Worm (Caenorhabditis elegans) whole organism, L4 larva: Measurements from ENCODE around the gene pcp-4.

ENCODE experiments used
- D1046.2 ChIP-seq: fragments of 200-800 bp; sonication (Bioruptor generic); IDR thresholded peaks from 2 replicates; pipeline ENCODE4 v1.3.6; 2022; ENCODE audit warnings: missing genetic modification characterization, missing compliant biosample characterization
- F10B5.3 ChIP-seq: sonication (generic microtip); optimal IDR thresholded peaks from 2 replicates; lab custom pipeline; 2016; ENCODE audit warnings: mild to moderate bottlenecking, missing genetic modification characterization, missing compliant biosample characterization
- F37D6.2 ChIP-seq: sonication (generic microtip); optimal IDR thresholded peaks from 2 replicates; lab custom pipeline; 2016; ENCODE audit warnings: mild to moderate bottlenecking, missing genetic modification characterization, missing compliant biosample characterization
- F49E8.2 ChIP-seq: sonication (generic microtip); optimal IDR thresholded peaks from 2 replicates; lab custom pipeline; 2016; ENCODE audit warnings: missing compliant biosample characterization, mild to moderate bottlenecking, missing genetic modification characterization, borderline replicate concordance
- T20F7.1 ChIP-seq: fragments of 200-800 bp; sonication (Bioruptor generic); optimal IDR thresholded peaks from 2 replicates; lab custom pipeline; 2018; ENCODE audit warnings: mild to moderate bottlenecking, missing genetic modification characterization, missing compliant biosample characterization
- Y105C5A.15 ChIP-seq: fragments of 200-800 bp; sonication (Bioruptor generic); IDR thresholded peaks from 2 replicates; pipeline ENCODE4 v1.3.6; 2022; ENCODE audit warnings: missing genetic modification characterization, missing compliant biosample characterization
- Y5F2A.4 ChIP-seq: fragments of 200-800 bp; sonication (Bioruptor generic); optimal IDR thresholded peaks from 2 replicates; lab custom pipeline; 2018; ENCODE audit warnings: mild to moderate bottlenecking, missing genetic modification characterization, missing compliant biosample characterization
- aha-1 ChIP-seq: fragments of 150-350 bp; peaks from one replicate; lab custom pipeline; 2014; ENCODE audit warnings: missing biosample characterization, missing genetic modification characterization
- arid-1 ChIP-seq: fragments of 200-800 bp; sonication (Bioruptor generic); conservative IDR thresholded peaks from 2 replicates; pipeline ENCODE4 v1.3.6; 2022; ENCODE audit warnings: missing genetic modification reagents, missing genetic modification characterization, missing compliant biosample characterization
- attf-4 ChIP-seq: sonication (generic microtip); optimal IDR thresholded peaks from 3 replicates; lab custom pipeline; 2017; ENCODE audit warnings: missing biosample characterization, missing genetic modification characterization
- ceh-28 ChIP-seq: fragments of 150-350 bp; optimal IDR thresholded peaks from 2 replicates; lab custom pipeline; 2014; ENCODE audit warnings: missing biosample characterization, missing genetic modification reagents, missing genetic modification characterization
- dmd-8 ChIP-seq: fragments of 200-800 bp; sonication (Bioruptor generic); IDR thresholded peaks from 2 replicates; pipeline ENCODE4 v1.3.6; 2022; ENCODE audit warnings: missing genetic modification characterization, missing compliant biosample characterization
- dpl-1 ChIP-seq: fragments of 150-350 bp; optimal IDR thresholded peaks from 2 replicates; lab custom pipeline; 2014; ENCODE audit warnings: missing biosample characterization, missing genetic modification reagents, missing genetic modification characterization
- egl-43 ChIP-seq: fragments of 200-800 bp; sonication (Bioruptor generic); IDR thresholded peaks from 2 replicates; pipeline ENCODE4 v1.3.6; 2022; ENCODE audit warnings: missing genetic modification reagents, missing genetic modification characterization, missing compliant biosample characterization
- fkh-10 ChIP-seq: fragments of 150-350 bp; optimal IDR thresholded peaks from 2 replicates; lab custom pipeline; 2014; ENCODE audit warnings: missing biosample characterization, missing genetic modification reagents, missing genetic modification characterization
- fos-1 ChIP-seq: fragments of 150-350 bp; optimal IDR thresholded peaks from 2 replicates; lab custom pipeline; 2014; ENCODE audit warnings: missing biosample characterization, missing genetic modification characterization
- hif-1 ChIP-seq, 2 experiments: sonication (generic microtip); optimal IDR thresholded peaks; 2 replicates each; lab custom pipeline; 2016 to 2017; ENCODE audit warnings: missing compliant biosample characterization in 2 of 2, missing genetic modification characterization in 2 of 2, missing genetic modification reagents in 2 of 2, missing genotype in 2 of 2, mild to moderate bottlenecking in 1 of 2
- hlh-11 ChIP-seq: fragments of 200-800 bp; sonication (Bioruptor generic); optimal IDR thresholded peaks from 2 replicates; lab custom pipeline; 2018; ENCODE audit warnings: mild to moderate bottlenecking, missing genetic modification characterization, missing compliant biosample characterization
- hlh-30 ChIP-seq: sonication (generic microtip); optimal IDR thresholded peaks from 2 replicates; lab custom pipeline; 2017; ENCODE audit warnings: antibody characterized with exemption, mild to moderate bottlenecking, missing genetic modification characterization, missing compliant biosample characterization; ENCODE audit not compliant: insufficient read depth
- jun-1 ChIP-seq: fragments of 150-350 bp; optimal IDR thresholded peaks from 2 replicates; lab custom pipeline; 2014; ENCODE audit warnings: missing biosample characterization, missing genetic modification reagents, missing genetic modification characterization
- lin-13 ChIP-seq: fragments of 150-350 bp; optimal IDR thresholded peaks from 2 replicates; lab custom pipeline; 2014; ENCODE audit warnings: missing biosample characterization, missing genetic modification reagents, missing genetic modification characterization
- lin-15B ChIP-seq: fragments of 150-350 bp; sonication (generic microtip); optimal IDR thresholded peaks from 3 replicates; lab custom pipeline; 2014; ENCODE audit warnings: missing biosample characterization, missing genetic modification characterization
- lin-29 ChIP-seq: fragments of 200-800 bp; sonication (Bioruptor generic); IDR thresholded peaks from 2 replicates; pipeline ENCODE4 v1.3.6; 2022; ENCODE audit warnings: missing genetic modification reagents, missing genetic modification characterization, missing compliant biosample characterization
- lsy-2 ChIP-seq, 2 experiments: fragments of 150-350 bp in 1 of 2; sonication (generic microtip) in 1 of 2; optimal IDR thresholded peaks; 2 replicates each; lab custom pipeline; 2014 to 2017; ENCODE audit warnings: missing biosample characterization in 2 of 2, missing genetic modification characterization in 2 of 2
- madf-9 ChIP-seq: fragments of 200-800 bp; sonication (Bioruptor generic); conservative IDR thresholded peaks from 2 replicates; pipeline ENCODE4 v1.3.6; 2022; ENCODE audit warnings: missing genetic modification reagents, missing genetic modification characterization, missing compliant biosample characterization
- mep-1 ChIP-seq: fragments of 150-350 bp; sonication (generic microtip); optimal IDR thresholded peaks from 3 replicates; lab custom pipeline; 2014; ENCODE audit warnings: missing biosample characterization, missing genetic modification characterization
- mxl-3 ChIP-seq: fragments of 200-800 bp; sonication (Bioruptor generic); optimal IDR thresholded peaks from 2 replicates; lab custom pipeline; 2018; ENCODE audit warnings: mild to moderate bottlenecking, missing genetic modification characterization, missing compliant biosample characterization
- nhr-111 ChIP-seq: fragments of 200-800 bp; sonication (Bioruptor generic); optimal IDR thresholded peaks from 2 replicates; lab custom pipeline; 2018; ENCODE audit warnings: mild to moderate bottlenecking, missing genetic modification characterization, missing compliant biosample characterization
- nhr-41 ChIP-seq: fragments of 200-800 bp; sonication (Bioruptor generic); IDR thresholded peaks from 2 replicates; pipeline ENCODE4 v1.3.6; 2022; ENCODE audit warnings: missing genetic modification reagents, missing genetic modification characterization, missing compliant biosample characterization
- nhr-42 ChIP-seq: fragments of 200-800 bp; sonication (Bioruptor generic); IDR thresholded peaks from 2 replicates; pipeline ENCODE4 v1.3.6; 2022; ENCODE audit warnings: missing genetic modification characterization, missing compliant biosample characterization
- nhr-6 ChIP-seq: fragments of 150-350 bp; optimal IDR thresholded peaks from 2 replicates; lab custom pipeline; 2014; ENCODE audit warnings: missing biosample characterization, missing genetic modification characterization
- nhr-77 ChIP-seq: fragments of 150-350 bp; optimal IDR thresholded peaks from 2 replicates; lab custom pipeline; 2014; ENCODE audit warnings: missing biosample characterization, missing genetic modification characterization
- php-3 ChIP-seq: fragments of 200-800 bp; sonication (Bioruptor generic); IDR thresholded peaks from 2 replicates; pipeline ENCODE4 v1.3.6; 2022; ENCODE audit warnings: missing genetic modification reagents, missing genetic modification characterization, missing compliant biosample characterization
- pqm-1 ChIP-seq: sonication (generic microtip); optimal IDR thresholded peaks from 2 replicates; lab custom pipeline; 2017; ENCODE audit warnings: missing biosample characterization, missing genetic modification characterization
- saeg-2 ChIP-seq: fragments of 200-800 bp; sonication (Bioruptor generic); IDR thresholded peaks from 2 replicates; pipeline ENCODE4 v1.3.6; 2022; ENCODE audit warnings: missing genetic modification reagents, missing genetic modification characterization, missing compliant biosample characterization
- skn-1 ChIP-seq: fragments of 150-350 bp; optimal IDR thresholded peaks from 2 replicates; lab custom pipeline; 2014; ENCODE audit warnings: missing biosample characterization, missing genetic modification characterization
- snpc-1.2 ChIP-seq: fragments of 200-800 bp; sonication (Bioruptor generic); IDR thresholded peaks from 2 replicates; pipeline ENCODE4 v1.3.6; 2022; ENCODE audit warnings: missing genetic modification reagents, missing genetic modification characterization, missing compliant biosample characterization
- spr-3 ChIP-seq: fragments of 200-800 bp; sonication (Bioruptor generic); optimal IDR thresholded peaks from 2 replicates; lab custom pipeline; 2018; ENCODE audit warnings: mild to moderate bottlenecking, missing genetic modification characterization, missing compliant biosample characterization
- tra-1 ChIP-seq: fragments of 200-800 bp; sonication (Bioruptor generic); IDR thresholded peaks from 2 replicates; pipeline ENCODE4 v1.3.6; 2022; ENCODE audit warnings: missing genetic modification reagents, missing genetic modification characterization, missing compliant biosample characterization
- unc-39 ChIP-seq: sonication (generic microtip); optimal IDR thresholded peaks from 2 replicates; lab custom pipeline; 2017; ENCODE audit warnings: missing biosample characterization, missing genetic modification characterization
- unc-62 ChIP-seq, 3 experiments: fragments of 150-350 bp in 1 of 3; sonication (generic microtip); optimal IDR thresholded peaks in 2 of 3; peaks in 1 of 3; 1 replicate in 1 of 3; 2 replicates in 2 of 3; lab custom pipeline; 2014 to 2017; ENCODE audit warnings: missing biosample characterization in 3 of 3, missing genetic modification characterization in 3 of 3, missing genetic modification reagents in 3 of 3, missing genotype in 1 of 3
- vab-7 ChIP-seq: fragments of 200-800 bp; sonication (Bioruptor generic); IDR thresholded peaks from 2 replicates; pipeline ENCODE4 v1.3.6; 2022; ENCODE audit warnings: missing genetic modification reagents, missing genetic modification characterization, missing compliant biosample characterization
- zip-11 ChIP-seq: fragments of 200-800 bp; sonication (Bioruptor generic); IDR thresholded peaks from 2 replicates; pipeline ENCODE4 v1.3.6; 2022; ENCODE audit warnings: missing genetic modification characterization, missing compliant biosample characterization
- ztf-7 ChIP-seq: fragments of 150-350 bp; optimal IDR thresholded peaks from 2 replicates; lab custom pipeline; 2014; ENCODE audit warnings: missing biosample characterization, missing genetic modification characterization

Gene pcp-4

ce11 chrV:19845927-19846845, 15.4 kb upstream of the pcp-4 start, which contains the start of gene Y116F11B.6 (continued):
- TF ChIP-seq pqm-1 (tag; lab: Kevin White, UChicago) (peak; percentile 20), ztf-7 (tag; lab: Kevin White, UChicago) (no peak), snpc-1.2 (GFP tag; lab: Robert Waterston, UW) (no peak), F49E8.2 (no peak), D1046.2 (GFP tag; lab: Robert Waterston, UW) (no peak), egl-43 (GFP tag; lab: Robert Waterston, UW) (no peak), fos-1 (tag; lab: Kevin White, UChicago) (no peak), dmd-8 (GFP tag; lab: Robert Waterston, UW) (no peak), nhr-111 (GFP tag; lab: Kevin White, UChicago) (no peak), php-3 (GFP tag; lab: Robert Waterston, UW) (no peak; the same call in 1 of the 2 replicates), saeg-2 (GFP tag; lab: Robert Waterston, UW) (no peak), nhr-41 (no peak), T20F7.1 (GFP tag; lab: Kevin White, UChicago) (no peak), nhr-77 (tag; lab: Kevin White, UChicago) (no peak), spr-3 (GFP tag; lab: Kevin White, UChicago) (no peak), ceh-28 (no peak), unc-62 (GFP tag; optimal IDR thresholded peaks at IDR 0.05 in 1 of 2; lab: Kevin White, UChicago) (no peak), unc-62 (tag; optimal IDR thresholded peaks at IDR 0.05; lab: Kevin White, UChicago) (no peak), tra-1 (GFP tag; lab: Robert Waterston, UW) (0 out of 2 replicates have a peak, but pooled peaks have one; percentile 11), nhr-6 (tag; lab: Kevin White, UChicago) (no peak), dpl-1 (GFP tag; lab: Kevin White, UChicago) (no peak), hlh-30 (tag; lab: Kevin White, UChicago) (peak; percentile 11), F37D6.2 (no peak), Y105C5A.15 (GFP tag; lab: Robert Waterston, UW) (no peak), arid-1 (GFP tag; lab: Robert Waterston, UW) (no peak), lin-15B (tag; lab: Kevin White, UChicago) (no peak), skn-1 (tag; lab: Kevin White, UChicago) (no peak), attf-4 (tag; lab: Kevin White, UChicago) (no peak), F10B5.3 (tag; lab: Kevin White, UChicago) (no peak), mxl-3 (peak; percentile 63), lsy-2 (tag; optimal IDR thresholded peaks at IDR 0.05; lab: Kevin White, UChicago) (no peak), zip-11 (no peak), aha-1 (tag; lab: Kevin White, UChicago) (peak; percentile 41), madf-9 (no peak), fkh-10 (GFP tag; lab: Kevin White, UChicago) (no peak), lin-13 (GFP tag; lab: Kevin White, UChicago) (no peak), hlh-11 (tag; lab: Kevin White, UChicago) (no peak), lin-29 (GFP tag; lab: Robert Waterston, UW) (no peak), jun-1 (tag; lab: Kevin White, UChicago) (no peak), mep-1 (tag; lab: Kevin White, UChicago) (no peak), nhr-42 (GFP tag; lab: Robert Waterston, UW) (no peak), hif-1 (tag; optimal IDR thresholded peaks at IDR 0.05; lab: Kevin White, UChicago) (no peak), Y5F2A.4 (no peak), unc-39 (tag; lab: Kevin White, UChicago) (no peak), vab-7 (no peak)
- TF ChIP-seq, all 104 proteins: peak for 8
